Worm (Caenorhabditis elegans) whole organism, mixed stage, embryonic: Measurements from ENCODE around the gene F14F9.3.

Experiments
- cnd-1 ChIP-seq: fragments of 200-800 bp; sonication (Bioruptor generic); optimal IDR thresholded peaks from 2 replicates; lab custom pipeline; 2018; ENCODE audit warnings: mild to moderate bottlenecking, missing genetic modification characterization, missing compliant biosample characterization
- lin-13 ChIP-seq: fragments of 150-350 bp; optimal IDR thresholded peaks from 2 replicates; lab custom pipeline; 2014; ENCODE audit warnings: missing biosample characterization, missing genetic modification characterization
- mep-1 ChIP-seq: fragments of 150-350 bp; optimal IDR thresholded peaks from 2 replicates; lab custom pipeline; 2017; ENCODE audit warnings: missing biosample characterization, missing genetic modification reagents, missing genetic modification characterization, inconsistent platforms
- nhr-12 ChIP-seq: fragments of 150-350 bp; optimal IDR thresholded peaks from 2 replicates; lab custom pipeline; 2014; ENCODE audit warnings: missing biosample characterization, missing genetic modification characterization
- nhr-237 ChIP-seq: fragments of 150-350 bp; optimal IDR thresholded peaks from 2 replicates; lab custom pipeline; 2014; ENCODE audit warnings: missing biosample characterization, missing genetic modification characterization
- nhr-28 ChIP-seq: fragments of 150-350 bp; optimal IDR thresholded peaks from 2 replicates; lab custom pipeline; 2014; ENCODE audit warnings: missing biosample characterization, missing genetic modification characterization
- nhr-76 ChIP-seq: sonication (generic microtip); optimal IDR thresholded peaks from 2 replicates; lab custom pipeline; 2017; ENCODE audit warnings: missing biosample characterization, missing genetic modification characterization
- tbx-8 ChIP-seq: fragments of 200-800 bp; sonication (Bioruptor generic); optimal IDR thresholded peaks from 2 replicates; lab custom pipeline; 2018; ENCODE audit warnings: mild to moderate bottlenecking, missing genetic modification characterization, moderate library complexity, missing compliant biosample characterization
- unc-39 ChIP-seq: fragments of 150-350 bp; optimal IDR thresholded peaks from 2 replicates; lab custom pipeline; 2014; ENCODE audit warnings: missing biosample characterization, missing genetic modification characterization
- unc-62 ChIP-seq: fragments of 150-350 bp; optimal IDR thresholded peaks from 2 replicates; lab custom pipeline; 2014; ENCODE audit warnings: missing biosample characterization, missing genetic modification reagents, missing genetic modification characterization
- ztf-11 ChIP-seq: fragments of 150-350 bp; optimal IDR thresholded peaks from 2 replicates; lab custom pipeline; 2014; ENCODE audit warnings: missing biosample characterization, missing genetic modification characterization

ce11 chrV:5132441-5132840 is 5.6 kb upstream of the F14F9.3 start, which contains the start of gene F14F9.4:
- TF ChIP-seq unc-62 (no peak), nhr-76 (tag; lab: Kevin White, UChicago) (no peak), unc-39 (tag; lab: Kevin White, UChicago) (no peak), lin-13 (tag; lab: Kevin White, UChicago) (no peak), tbx-8 (GFP tag; lab: Kevin White, UChicago) (no peak), nhr-28 (tag; lab: Kevin White, UChicago) (no peak), ztf-11 (tag; lab: Kevin White, UChicago) (no peak), nhr-237 (tag; lab: Kevin White, UChicago) (no peak), nhr-12 (tag; lab: Kevin White, UChicago) (no peak), cnd-1 (no peak), mep-1 (tag; lab: Kevin White, UChicago) (no peak)
